Worm (Caenorhabditis elegans): ENCODE measurements around the gene K09A11.1.
A peak's percentile ranks its signal among the peaks of the same experiment; 100 is the strongest.

K09A11.1 gene

DNA sequence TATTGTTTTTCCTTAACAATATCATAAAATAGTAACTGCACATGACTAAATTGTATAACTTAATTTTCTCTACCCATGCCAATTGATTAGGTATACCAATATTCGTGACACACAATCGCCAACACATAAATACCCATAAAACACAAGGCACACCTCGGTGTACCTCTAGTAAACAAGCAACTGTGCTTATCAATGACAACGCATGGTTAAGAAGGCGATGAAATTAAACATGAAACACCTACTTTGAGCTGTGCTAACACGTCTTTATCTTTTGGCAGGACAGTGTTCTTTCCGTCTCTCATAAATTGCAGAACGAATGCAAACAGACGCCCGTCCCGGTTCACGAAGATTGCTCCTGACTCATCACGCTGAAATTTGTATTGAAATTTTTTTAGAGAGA, 48.5 kb downstream of the K09A11.1 start (continued):
- TF ChIP-seq athp-1 (tag; optimal IDR thresholded peaks at IDR 0.05): no peak
- TF ChIP-seq D2030.7 (GFP tag; IDR thresholded peaks at IDR 0.05): no peak
- no peak for TF ChIP-seq F33H1.4 (GFP tag; IDR thresholded peaks at IDR 0.05)
- TF ChIP-seq tbp1 (GFP tag; optimal IDR thresholded peaks at IDR 0.05): peak; percentile 32
- TF ChIP-seq hmg-1.2 (GFP tag; IDR thresholded peaks at IDR 0.05): no peak
- no peak for TF ChIP-seq fkh-3 (tag; optimal IDR thresholded peaks at IDR 0.05)
- no peak for TF ChIP-seq ceh-27 (GFP tag; optimal IDR thresholded peaks at IDR 0.05)
- TF ChIP-seq ets-4 (GFP tag; optimal IDR thresholded peaks at IDR 0.05): peak; percentile 56
- no peak for TF ChIP-seq ztf-28 (GFP tag; IDR thresholded peaks at IDR 0.05)
- TF ChIP-seq ZK185.1 (tag; optimal IDR thresholded peaks at IDR 0.05; ENCODE audit: poor library complexity, severe bottlenecking): peak; percentile 39
- TF ChIP-seq lag-1 (GFP tag; IDR thresholded peaks at IDR 0.05): no peak
- no peak for TF ChIP-seq T07F8.4 (tag; optimal IDR thresholded peaks at IDR 0.05)
- TF ChIP-seq attf-5 (GFP tag; optimal IDR thresholded peaks at IDR 0.05): peak; percentile 2
- peak; percentile 41; the same call in 1 of the 2 replicates for TF ChIP-seq cebp-1 (GFP tag; IDR thresholded peaks at IDR 0.05)
- peak; percentile 51 for TF ChIP-seq cebp-1 (tag; optimal IDR thresholded peaks at IDR 0.05)
- no peak for TF ChIP-seq mel-28 (tag; optimal IDR thresholded peaks at IDR 0.05; ENCODE audit: borderline replicate concordance)
- no peak for TF ChIP-seq akir-1 (GFP tag; optimal IDR thresholded peaks at IDR 0.05)
- no peak for TF ChIP-seq ztf-3 (GFP tag; optimal IDR thresholded peaks at IDR 0.05)
- TF ChIP-seq attf-6 (GFP tag; IDR thresholded peaks at IDR 0.05): no peak
- TF ChIP-seq F55B11.4 (tag; optimal IDR thresholded peaks at IDR 0.05; ENCODE audit: borderline replicate concordance, insufficient read depth): no peak
- peak; percentile 12 for TF ChIP-seq atf-7 (tag; optimal IDR thresholded peaks at IDR 0.05)
- TF ChIP-seq nfya-2 (GFP tag; IDR thresholded peaks at IDR 0.05): no peak
- no peak for TF ChIP-seq hmg-20 (GFP tag; IDR thresholded peaks at IDR 0.05)
- peak in 1 of 2 experiments; percentile 35 for TF ChIP-seq let-607 (tag; optimal IDR thresholded peaks at IDR 0.05)

DNA sequence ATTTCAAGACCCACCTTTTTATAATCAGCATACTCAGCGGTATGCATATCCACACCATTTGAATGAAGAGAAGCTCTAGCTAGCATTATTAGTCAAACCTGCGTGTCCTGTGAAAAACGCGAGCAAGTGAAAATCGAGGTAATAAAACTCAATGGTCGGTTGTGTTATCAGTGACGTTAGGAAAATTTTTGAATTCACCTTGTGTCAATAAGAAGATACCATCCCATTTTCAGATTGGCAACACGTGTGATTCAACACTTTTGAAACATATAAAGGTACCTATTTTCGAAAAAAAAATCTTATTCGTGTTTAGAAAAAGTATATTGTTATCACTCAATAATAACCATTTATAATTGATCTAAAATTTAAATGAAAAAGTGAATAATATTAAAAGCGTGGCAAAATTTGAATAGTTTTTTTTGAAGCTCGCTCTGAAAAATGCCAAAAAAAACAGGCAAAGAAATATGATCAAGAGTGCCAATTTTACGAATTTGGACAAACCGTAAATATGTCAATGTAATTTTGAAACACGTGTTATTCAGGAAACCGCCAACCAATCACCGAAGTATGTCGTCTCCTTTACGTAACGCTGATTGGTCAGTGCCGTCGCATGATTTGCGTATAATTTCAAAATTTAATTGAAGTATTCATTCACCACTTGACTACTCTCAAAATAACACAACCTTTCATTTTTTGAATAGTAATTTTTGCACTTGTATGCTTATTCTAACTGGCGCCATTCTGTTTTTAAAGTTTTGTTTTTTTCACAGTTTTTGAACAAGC, 49.5 kb downstream of the K09A11.1 start, which contains the start of gene F46G10.1:
F46G10.1 (minus strand) TSS at position 115 of the 783 bp plus-strand sequence.
- TF ChIP-seq ceh-40 (GFP tag; IDR thresholded peaks at IDR 0.05) (no peak), nfyb-1 (GFP tag; IDR thresholded peaks at IDR 0.05) (peak; percentile 57), hlh-26 (GFP tag; conservative IDR thresholded peaks at IDR 0.05) (no peak), nhr-80 (tag; optimal IDR thresholded peaks at IDR 0.05) (peak; percentile 56)

Measured in whole organism, young adult.